Worm (Caenorhabditis elegans): ENCODE results near the gene alh-8.

alh-8 gene

DNA sequence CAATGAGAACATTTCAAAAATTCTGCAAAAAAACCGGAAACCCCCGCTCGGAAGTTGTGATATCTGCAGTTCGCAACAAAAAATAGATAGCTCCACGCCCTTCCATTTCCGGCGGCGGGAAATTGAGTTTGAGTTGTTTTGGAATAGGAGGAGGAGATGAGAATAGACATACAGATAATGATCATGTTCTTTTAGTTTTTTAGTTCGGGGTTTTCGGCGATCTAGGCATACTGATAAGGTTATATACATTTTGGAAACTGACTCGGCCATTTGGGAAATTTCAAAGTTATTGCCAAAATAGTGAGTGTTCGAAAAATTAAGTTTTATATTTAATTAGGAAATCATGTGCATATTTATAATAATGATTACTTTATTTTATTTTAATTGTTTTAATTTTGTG lies 5.0 kb downstream of the alh-8 start:
- TF ChIP-seq aly-1 (tag; optimal IDR thresholded peaks at IDR 0.05) (no peak), ama-1 (optimal IDR thresholded peaks at IDR 0.05) (no peak), hnd-1 (tag; optimal IDR thresholded peaks at IDR 0.05) (no peak), ceh-13 (GFP tag; optimal IDR thresholded peaks at IDR 0.05) (no peak), hmg-4 (GFP tag; optimal IDR thresholded peaks at IDR 0.05) (no peak), scrt-1 (GFP tag; IDR thresholded peaks at IDR 0.05) (no peak), F13C5.2 (tag; optimal IDR thresholded peaks at IDR 0.05) (no peak), tra-4 (tag; optimal IDR thresholded peaks at IDR 0.05) (no peak), ceh-36 (tag; optimal IDR thresholded peaks at IDR 0.05) (no peak), B0310.2 (tag; optimal IDR thresholded peaks at IDR 0.05) (no peak), sea-1 (GFP tag; conservative IDR thresholded peaks at IDR 0.05) (no peak), flt-1 (GFP tag; IDR thresholded peaks at IDR 0.05) (no peak), tbx-11 (GFP tag; IDR thresholded peaks at IDR 0.05) (no peak), ets-7 (tag; optimal IDR thresholded peaks at IDR 0.05) (no peak)

- TF ChIP-seq scrt-1 (GFP tag; IDR thresholded peaks at IDR 0.05) (no peak), hmbx-1 (tag; optimal IDR thresholded peaks at IDR 0.05) (no peak), tra-4 (tag; optimal IDR thresholded peaks at IDR 0.05) (no peak), ceh-36 (tag; optimal IDR thresholded peaks at IDR 0.05) (no peak), F13C5.2 (tag; optimal IDR thresholded peaks at IDR 0.05) (no peak), flt-1 (GFP tag; IDR thresholded peaks at IDR 0.05) (no peak), hmg-4 (GFP tag; optimal IDR thresholded peaks at IDR 0.05) (no peak), hnd-1 (tag; optimal IDR thresholded peaks at IDR 0.05) (no peak), tbx-37 (GFP tag; conservative IDR thresholded peaks at IDR 0.05) (no peak), pes-1 (GFP tag; IDR thresholded peaks at IDR 0.05) (no peak), sea-1 (GFP tag; conservative IDR thresholded peaks at IDR 0.05) (no peak), ceh-13 (GFP tag; optimal IDR thresholded peaks at IDR 0.05) (no peak)
These were observed 8.5 kb downstream of the alh-8 start for ce11 chrII:11737347-11737746.

DNA sequence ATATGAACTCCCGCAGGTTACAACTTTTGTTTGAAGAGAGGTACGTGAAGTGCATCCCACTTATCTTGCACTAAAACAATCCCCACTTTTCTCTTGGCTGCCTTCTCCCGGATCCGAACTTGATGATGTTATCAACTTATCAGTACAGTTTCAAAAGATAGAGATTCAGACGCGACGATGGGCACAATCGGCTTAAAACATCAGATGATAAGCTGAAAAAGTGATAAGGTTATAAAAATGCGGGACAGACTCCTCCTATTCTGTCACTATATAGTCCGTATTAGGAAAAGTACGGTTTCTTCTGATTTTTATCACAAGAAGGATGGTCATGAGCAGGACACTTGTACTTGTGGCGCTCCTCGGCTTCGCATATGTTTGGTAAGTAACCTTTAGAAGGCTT lies 10.3 kb downstream of the alh-8 start, which contains the start of gene ctsa-1.2:
TSS of gene ctsa-1.2 (plus strand) at position 160 of the 400 bp plus-strand sequence.
- TF ChIP-seq tra-4 (tag; optimal IDR thresholded peaks at IDR 0.05), result no peak

ce11 chrII:11742320-11742719 lies 13.5 kb downstream of the alh-8 start:
- TF ChIP-seq hmbx-1 (tag; optimal IDR thresholded peaks at IDR 0.05) (no peak), ceh-36 (tag; optimal IDR thresholded peaks at IDR 0.05) (no peak), B0310.2 (tag; optimal IDR thresholded peaks at IDR 0.05) (no peak), flt-1 (GFP tag; IDR thresholded peaks at IDR 0.05) (no peak), tbx-37 (GFP tag; conservative IDR thresholded peaks at IDR 0.05) (no peak), ets-7 (tag; optimal IDR thresholded peaks at IDR 0.05) (no peak), tbx-11 (GFP tag; IDR thresholded peaks at IDR 0.05) (no peak), aly-1 (tag; optimal IDR thresholded peaks at IDR 0.05) (no peak), scrt-1 (GFP tag; IDR thresholded peaks at IDR 0.05) (no peak), hmg-4 (GFP tag; optimal IDR thresholded peaks at IDR 0.05) (no peak), hnd-1 (tag; optimal IDR thresholded peaks at IDR 0.05) (no peak), ceh-13 (GFP tag; optimal IDR thresholded peaks at IDR 0.05) (no peak), ama-1 (optimal IDR thresholded peaks at IDR 0.05) (no peak), F13C5.2 (tag; optimal IDR thresholded peaks at IDR 0.05) (no peak), pes-1 (GFP tag; IDR thresholded peaks at IDR 0.05) (no peak), tra-4 (tag; optimal IDR thresholded peaks at IDR 0.05) (no peak)

DNA sequence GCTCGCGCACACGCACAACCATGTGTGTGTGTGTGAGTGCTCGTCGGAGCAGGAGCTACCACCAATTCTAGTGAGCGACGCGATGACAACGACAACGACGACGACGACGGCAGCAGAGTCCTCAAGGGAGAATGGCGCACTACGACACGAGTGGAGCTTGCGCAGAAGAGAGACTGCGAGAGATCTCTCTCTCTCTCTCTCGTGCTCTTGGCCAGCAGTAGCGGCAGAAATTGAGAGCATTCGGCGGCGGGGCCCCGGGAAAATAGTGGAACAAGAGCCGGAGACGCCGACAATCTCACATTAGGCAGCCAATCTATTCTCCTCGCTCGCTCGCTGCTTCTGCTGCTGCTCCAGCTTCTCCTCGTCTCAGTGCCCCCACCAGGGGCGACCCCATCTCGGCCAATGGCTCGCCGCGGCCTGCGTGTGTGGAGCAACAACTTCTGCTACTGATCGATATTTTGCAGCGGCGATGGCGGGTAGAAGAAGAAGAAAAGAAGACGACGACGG lies 18.0 kb downstream of the alh-8 start:
- no peak for TF ChIP-seq tra-4 (tag; optimal IDR thresholded peaks at IDR 0.05)
- TF ChIP-seq hnd-1 (tag; optimal IDR thresholded peaks at IDR 0.05), result no peak
- TF ChIP-seq tbx-37 (GFP tag; conservative IDR thresholded peaks at IDR 0.05), result no peak
- TF ChIP-seq hmg-4 (GFP tag; optimal IDR thresholded peaks at IDR 0.05), result peak; percentile 75
- peak; percentile 19 for TF ChIP-seq B0310.2 (tag; optimal IDR thresholded peaks at IDR 0.05)
- no peak for TF ChIP-seq tbx-11 (GFP tag; IDR thresholded peaks at IDR 0.05)
- TF ChIP-seq hmbx-1 (tag; optimal IDR thresholded peaks at IDR 0.05), result no peak
- TF ChIP-seq flt-1 (GFP tag; IDR thresholded peaks at IDR 0.05), result 0 out of 2 replicates have a peak, but pooled peaks have one; percentile 16
- peak; percentile 32; the same call in 1 of the 2 replicates for TF ChIP-seq scrt-1 (GFP tag; IDR thresholded peaks at IDR 0.05)
- no peak for TF ChIP-seq ceh-13 (GFP tag; optimal IDR thresholded peaks at IDR 0.05)
- TF ChIP-seq ceh-36 (tag; optimal IDR thresholded peaks at IDR 0.05), result no peak
- peak; percentile 52 for TF ChIP-seq aly-1 (tag; optimal IDR thresholded peaks at IDR 0.05)
- no peak for TF ChIP-seq sea-1 (GFP tag; conservative IDR thresholded peaks at IDR 0.05)
- no peak for TF ChIP-seq ama-1 (optimal IDR thresholded peaks at IDR 0.05)
- TF ChIP-seq ets-7 (tag; optimal IDR thresholded peaks at IDR 0.05), result no peak
- TF ChIP-seq pes-1 (GFP tag; IDR thresholded peaks at IDR 0.05), result peak; percentile 33; the same call in 1 of the 2 replicates
- peak; percentile 72 for TF ChIP-seq F13C5.2 (tag; optimal IDR thresholded peaks at IDR 0.05)

ce11 chrII:11747889-11748288 lies 19.0 kb downstream of the alh-8 start:
- no peak for TF ChIP-seq F13C5.2 (tag; optimal IDR thresholded peaks at IDR 0.05)
- no peak for TF ChIP-seq pes-1 (GFP tag; IDR thresholded peaks at IDR 0.05)
- TF ChIP-seq sea-1 (GFP tag; conservative IDR thresholded peaks at IDR 0.05), result no peak
- TF ChIP-seq tra-4 (tag; optimal IDR thresholded peaks at IDR 0.05), result no peak
- no peak for TF ChIP-seq flt-1 (GFP tag; IDR thresholded peaks at IDR 0.05)
- TF ChIP-seq ama-1 (optimal IDR thresholded peaks at IDR 0.05), result no peak
- no peak for TF ChIP-seq hnd-1 (tag; optimal IDR thresholded peaks at IDR 0.05)
- TF ChIP-seq tbx-37 (GFP tag; conservative IDR thresholded peaks at IDR 0.05), result no peak
- no peak for TF ChIP-seq tbx-11 (GFP tag; IDR thresholded peaks at IDR 0.05)
- no peak for TF ChIP-seq aly-1 (tag; optimal IDR thresholded peaks at IDR 0.05)
- no peak for TF ChIP-seq B0310.2 (tag; optimal IDR thresholded peaks at IDR 0.05)
- no peak for TF ChIP-seq hmbx-1 (tag; optimal IDR thresholded peaks at IDR 0.05)
- no peak for TF ChIP-seq hmg-4 (GFP tag; optimal IDR thresholded peaks at IDR 0.05)
- TF ChIP-seq ceh-13 (GFP tag; optimal IDR thresholded peaks at IDR 0.05), result no peak
- no peak for TF ChIP-seq ceh-36 (tag; optimal IDR thresholded peaks at IDR 0.05)
- TF ChIP-seq scrt-1 (GFP tag; IDR thresholded peaks at IDR 0.05), result no peak

ce11 chrII:11748494-11748893 lies 19.6 kb downstream of the alh-8 start, which contains the start of the genes F44E5.17 and gpb-1:
TSS of gene F44E5.17 (minus strand) at chrII:11748594.
TSS of gene gpb-1 (minus strand) at chrII:11748611.
- TF ChIP-seq ets-7 (tag; optimal IDR thresholded peaks at IDR 0.05) (no peak), flt-1 (GFP tag; IDR thresholded peaks at IDR 0.05) (no peak), hmbx-1 (tag; optimal IDR thresholded peaks at IDR 0.05) (no peak), tbx-37 (GFP tag; conservative IDR thresholded peaks at IDR 0.05) (no peak), tra-4 (tag; optimal IDR thresholded peaks at IDR 0.05) (no peak), aly-1 (tag; optimal IDR thresholded peaks at IDR 0.05) (no peak), scrt-1 (GFP tag; IDR thresholded peaks at IDR 0.05) (no peak), ceh-36 (tag; optimal IDR thresholded peaks at IDR 0.05) (no peak), F13C5.2 (tag; optimal IDR thresholded peaks at IDR 0.05) (no peak), tbx-11 (GFP tag; IDR thresholded peaks at IDR 0.05) (no peak), hmg-4 (GFP tag; optimal IDR thresholded peaks at IDR 0.05) (no peak), hnd-1 (tag; optimal IDR thresholded peaks at IDR 0.05) (no peak), sea-1 (GFP tag; conservative IDR thresholded peaks at IDR 0.05) (no peak), pes-1 (GFP tag; IDR thresholded peaks at IDR 0.05) (no peak), ceh-13 (GFP tag; optimal IDR thresholded peaks at IDR 0.05) (no peak), ama-1 (optimal IDR thresholded peaks at IDR 0.05) (no peak), B0310.2 (tag; optimal IDR thresholded peaks at IDR 0.05) (no peak)
